Worm (Caenorhabditis elegans): ENCODE data around the gene R11D1.12.

Gene R11D1.12

ce11 chrV:12725893-12726292 is at the start of gene R11D1.12:
Gene R11D1.12 (minus strand): TSS chrV:12725993.
- no peak for TF ChIP-seq aly-1 (tag; optimal IDR thresholded peaks at IDR 0.05)
- no peak for TF ChIP-seq ama-1 (optimal IDR thresholded peaks at IDR 0.05)
- no peak for TF ChIP-seq hmbx-1 (tag; optimal IDR thresholded peaks at IDR 0.05)
- no peak for TF ChIP-seq ceh-36 (tag; optimal IDR thresholded peaks at IDR 0.05)
- TF ChIP-seq scrt-1 (GFP tag; IDR thresholded peaks at IDR 0.05), result no peak
- TF ChIP-seq hnd-1 (tag; optimal IDR thresholded peaks at IDR 0.05), result no peak

- TF ChIP-seq B0310.2 (tag; optimal IDR thresholded peaks at IDR 0.05), result no peak
Observed at ce11 chrV:12773852-12774251, 48.1 kb upstream of the R11D1.12 start.

ce11 chrV:12773222-12773621 is 47.4 kb upstream of the R11D1.12 start, which contains the start of gene ZC455.1:
Gene ZC455.1 (plus strand): TSS chrV:12773522.
- TF ChIP-seq ceh-13 (GFP tag; optimal IDR thresholded peaks at IDR 0.05) (no peak), scrt-1 (GFP tag; IDR thresholded peaks at IDR 0.05) (no peak), tbx-11 (GFP tag; IDR thresholded peaks at IDR 0.05) (no peak), ets-7 (tag; optimal IDR thresholded peaks at IDR 0.05) (no peak), pes-1 (GFP tag; IDR thresholded peaks at IDR 0.05) (no peak), hnd-1 (tag; optimal IDR thresholded peaks at IDR 0.05) (no peak), hmg-4 (GFP tag; optimal IDR thresholded peaks at IDR 0.05) (no peak), F13C5.2 (tag; optimal IDR thresholded peaks at IDR 0.05) (no peak)

- TF ChIP-seq tbx-11 (GFP tag; IDR thresholded peaks at IDR 0.05) (no peak), B0310.2 (tag; optimal IDR thresholded peaks at IDR 0.05) (no peak), flt-1 (GFP tag; IDR thresholded peaks at IDR 0.05) (no peak), hnd-1 (tag; optimal IDR thresholded peaks at IDR 0.05) (no peak), ets-7 (tag; optimal IDR thresholded peaks at IDR 0.05) (no peak), F13C5.2 (tag; optimal IDR thresholded peaks at IDR 0.05) (no peak), hmbx-1 (tag; optimal IDR thresholded peaks at IDR 0.05) (no peak), hmg-4 (GFP tag; optimal IDR thresholded peaks at IDR 0.05) (no peak), sea-1 (GFP tag; conservative IDR thresholded peaks at IDR 0.05) (no peak), pes-1 (GFP tag; IDR thresholded peaks at IDR 0.05) (no peak)
Observed at ce11 chrV:12768946-12769345, 43.2 kb upstream of the R11D1.12 start, which contains the start of gene srt-43. Gene srt-43 (plus strand): TSS chrV:12769246.

ce11 chrV:12763291-12763995 is 37.6 kb upstream of the R11D1.12 start, which contains the start of the genes abcf-1 and scc-3:
Gene abcf-1 (minus strand): TSS chrV:12763375.
Gene scc-3 (plus strand): TSS chrV:12763945.
- TF ChIP-seq B0310.2 (tag; optimal IDR thresholded peaks at IDR 0.05), result no peak
- TF ChIP-seq F13C5.2 (tag; optimal IDR thresholded peaks at IDR 0.05), result peak; percentile 20
- TF ChIP-seq ama-1 (optimal IDR thresholded peaks at IDR 0.05), result no peak

ce11 chrV:12760913-12761312 is 35.1 kb upstream of the R11D1.12 start, which contains the start of gene F18E2.15:
Gene F18E2.15 (minus strand): TSS chrV:12761013.
- no peak for TF ChIP-seq scrt-1 (GFP tag; IDR thresholded peaks at IDR 0.05)
- no peak for TF ChIP-seq sea-1 (GFP tag; conservative IDR thresholded peaks at IDR 0.05)
- no peak for TF ChIP-seq tbx-37 (GFP tag; conservative IDR thresholded peaks at IDR 0.05)
- TF ChIP-seq F13C5.2 (tag; optimal IDR thresholded peaks at IDR 0.05), result no peak
- no peak for TF ChIP-seq pes-1 (GFP tag; IDR thresholded peaks at IDR 0.05)
- TF ChIP-seq hmg-4 (GFP tag; optimal IDR thresholded peaks at IDR 0.05), result no peak
- no peak for TF ChIP-seq ceh-36 (tag; optimal IDR thresholded peaks at IDR 0.05)
- no peak for TF ChIP-seq ama-1 (optimal IDR thresholded peaks at IDR 0.05)
- TF ChIP-seq aly-1 (tag; optimal IDR thresholded peaks at IDR 0.05), result no peak
- no peak for TF ChIP-seq flt-1 (GFP tag; IDR thresholded peaks at IDR 0.05)
- no peak for TF ChIP-seq hmbx-1 (tag; optimal IDR thresholded peaks at IDR 0.05)
- TF ChIP-seq hnd-1 (tag; optimal IDR thresholded peaks at IDR 0.05), result no peak
- TF ChIP-seq tra-4 (tag; optimal IDR thresholded peaks at IDR 0.05), result no peak

- TF ChIP-seq tbx-37 (GFP tag; conservative IDR thresholded peaks at IDR 0.05), result no peak
- TF ChIP-seq scrt-1 (GFP tag; IDR thresholded peaks at IDR 0.05), result no peak
- no peak for TF ChIP-seq flt-1 (GFP tag; IDR thresholded peaks at IDR 0.05)
- no peak for TF ChIP-seq sea-1 (GFP tag; conservative IDR thresholded peaks at IDR 0.05)
- no peak for TF ChIP-seq ama-1 (optimal IDR thresholded peaks at IDR 0.05)
- TF ChIP-seq aly-1 (tag; optimal IDR thresholded peaks at IDR 0.05), result no peak
- TF ChIP-seq pes-1 (GFP tag; IDR thresholded peaks at IDR 0.05), result no peak
- no peak for TF ChIP-seq B0310.2 (tag; optimal IDR thresholded peaks at IDR 0.05)
Observed at ce11 chrV:12759660-12760059, 33.9 kb upstream of the R11D1.12 start, which contains the start of gene papl-1. Gene papl-1 (minus strand): TSS chrV:12759760.

- TF ChIP-seq B0310.2 (tag; optimal IDR thresholded peaks at IDR 0.05) (no peak), hmg-4 (GFP tag; optimal IDR thresholded peaks at IDR 0.05) (no peak), sea-1 (GFP tag; conservative IDR thresholded peaks at IDR 0.05) (no peak), tbx-37 (GFP tag; conservative IDR thresholded peaks at IDR 0.05) (no peak)
Observed at ce11 chrV:12754839-12755238, 29.0 kb upstream of the R11D1.12 start, which contains the start of gene gpa-13. Gene gpa-13 (minus strand): TSS chrV:12754939.

- TF ChIP-seq scrt-1 (GFP tag; IDR thresholded peaks at IDR 0.05) (no peak), ama-1 (optimal IDR thresholded peaks at IDR 0.05) (no peak), hmg-4 (GFP tag; optimal IDR thresholded peaks at IDR 0.05) (no peak), tbx-37 (GFP tag; conservative IDR thresholded peaks at IDR 0.05) (no peak), B0310.2 (tag; optimal IDR thresholded peaks at IDR 0.05) (no peak), sea-1 (GFP tag; conservative IDR thresholded peaks at IDR 0.05) (no peak), ets-7 (tag; optimal IDR thresholded peaks at IDR 0.05) (no peak), tbx-11 (GFP tag; IDR thresholded peaks at IDR 0.05) (no peak), hnd-1 (tag; optimal IDR thresholded peaks at IDR 0.05) (no peak), flt-1 (GFP tag; IDR thresholded peaks at IDR 0.05) (no peak), tra-4 (tag; optimal IDR thresholded peaks at IDR 0.05) (no peak), pes-1 (GFP tag; IDR thresholded peaks at IDR 0.05) (no peak), F13C5.2 (tag; optimal IDR thresholded peaks at IDR 0.05) (no peak)
Observed at ce11 chrV:12752407-12752806, 26.6 kb upstream of the R11D1.12 start, which contains the start of gene C15C8.8. Gene C15C8.8 (minus strand): TSS chrV:12752507.
